Worm (Caenorhabditis elegans) whole organism, late embryonic: ENCODE data around the gene srg-46.

Experiments
- ceh-22 ChIP-seq: sonication (generic microtip); optimal IDR thresholded peaks from 2 replicates; lab custom pipeline; 2017; ENCODE audit warnings: missing biosample characterization, missing genetic modification characterization
- dmd-4 ChIP-seq: sonication (generic microtip); optimal IDR thresholded peaks from 2 replicates; lab custom pipeline; 2016; ENCODE audit warnings: borderline replicate concordance, missing genetic modification characterization, missing compliant biosample characterization
- ets-4 ChIP-seq: sonication (generic microtip); optimal IDR thresholded peaks from 2 replicates; lab custom pipeline; 2016; ENCODE audit warnings: missing genetic modification characterization, missing compliant biosample characterization
- fkh-10 ChIP-seq: fragments of 150-350 bp; optimal IDR thresholded peaks from 2 replicates; lab custom pipeline; 2014; ENCODE audit warnings: missing biosample characterization, missing genetic modification reagents, missing genetic modification characterization
- pha-2 ChIP-seq: sonication (generic microtip); optimal IDR thresholded peaks from 2 replicates; lab custom pipeline; 2017; ENCODE audit warnings: mild to moderate bottlenecking, missing genetic modification characterization, missing compliant biosample characterization
- rnt-1 ChIP-seq: sonication (generic microtip); optimal IDR thresholded peaks from 2 replicates; lab custom pipeline; 2016; ENCODE audit warnings: missing genetic modification characterization, missing compliant biosample characterization
- unc-3 ChIP-seq, 2 experiments: fragments of 200-800 bp in 1 of 2; sonication (Bioruptor generic) in 1 of 2; sonication (generic microtip) in 1 of 2; conservative IDR thresholded peaks in 1 of 2; optimal IDR thresholded peaks in 1 of 2; 2 replicates each; pipeline versions ENCODE4 v1.3.6 to Lab custom; 2016 to 2022; ENCODE audit warnings: missing compliant biosample characterization in 2 of 2, missing genetic modification characterization in 2 of 2, missing genetic modification reagents in 1 of 2
- unc-86 ChIP-seq: sonication (generic microtip); optimal IDR thresholded peaks from 2 replicates; lab custom pipeline; 2016; ENCODE audit warnings: missing genetic modification characterization, missing compliant biosample characterization

ce11 chrV:13369663-13370062, 6.1 kb downstream of the srg-46 start:
- TF ChIP-seq unc-86 (tag; lab: Kevin White, UChicago), result no peak
- TF ChIP-seq fkh-10 (GFP tag; lab: Kevin White, UChicago), result no peak
- TF ChIP-seq dmd-4 (tag; lab: Kevin White, UChicago), result no peak
- TF ChIP-seq ceh-22 (tag; lab: Kevin White, UChicago), result no peak
- no peak for TF ChIP-seq rnt-1 (tag; lab: Kevin White, UChicago)
- no peak for TF ChIP-seq pha-2 (tag; lab: Kevin White, UChicago)
- TF ChIP-seq ets-4 (tag; lab: Kevin White, UChicago), result no peak
- TF ChIP-seq unc-3 (GFP tag; conservative IDR thresholded peaks at IDR 0.05; lab: Robert Waterston, UW), result no peak
- TF ChIP-seq unc-3 (tag; optimal IDR thresholded peaks at IDR 0.05; lab: Kevin White, UChicago), result no peak
